Fruit fly (Drosophila melanogaster) whole organism, embryonic: ENCODE measurements around the gene Bmcp.
A peak's percentile ranks its signal among the peaks of the same experiment; 100 is the strongest.

Experiments
- Aef1 ChIP-seq: fragments of 200-800 bp; sonication (Bioruptor generic); IDR thresholded peaks from 3 replicates; pipeline ENCODE4 v1.3.6; 2022; ENCODE audit warnings: missing biosample characterization, missing genetic modification characterization
- Blimp-1 ChIP-seq: fragments of 200-800 bp; sonication (Bioruptor generic); optimal IDR thresholded peaks from 3 replicates; lab custom pipeline; 2018; ENCODE audit warnings: missing biosample characterization, missing genetic modification characterization, mild to moderate bottlenecking, moderate library complexity, missing genetic modification reagents
- CG11456 ChIP-seq: fragments of 200-800 bp; sonication (Bioruptor generic); IDR thresholded peaks from 3 replicates; pipeline ENCODE4 v1.3.6; 2022; ENCODE audit warnings: missing biosample characterization, missing genetic modification characterization
- CG11560 ChIP-seq: fragments of 200-800 bp; sonication (Bioruptor generic); IDR thresholded peaks from 3 replicates; pipeline ENCODE4 v1.3.6; 2022; ENCODE audit warnings: missing biosample characterization, missing genetic modification characterization
- CG12219 ChIP-seq: fragments of 200-800 bp; sonication (Bioruptor generic); optimal IDR thresholded peaks from 3 replicates; lab custom pipeline; 2018; ENCODE audit warnings: missing biosample characterization, mild to moderate bottlenecking, missing genetic modification characterization
- CG12236 ChIP-seq: fragments of 200-800 bp; sonication (Bioruptor generic); optimal IDR thresholded peaks from 2 replicates; lab custom pipeline; 2016; ENCODE audit warnings: missing biosample characterization, missing genetic modification characterization
- CG1233 ChIP-seq: fragments of 200-800 bp; sonication (Bioruptor generic); optimal IDR thresholded peaks from 4 replicates; lab custom pipeline; 2018; ENCODE audit warnings: missing biosample characterization, mild to moderate bottlenecking, missing genetic modification characterization
- CG14667 ChIP-seq: fragments of 200-800 bp; sonication (Bioruptor generic); IDR thresholded peaks from 2 replicates; pipeline ENCODE4 v1.3.6; 2022; ENCODE audit warnings: missing biosample characterization, missing genetic modification characterization
- CG15269 ChIP-seq: fragments of 200-800 bp; sonication (Bioruptor generic); optimal IDR thresholded peaks from 2 replicates; lab custom pipeline; 2018; ENCODE audit warnings: missing biosample characterization, mild to moderate bottlenecking, missing genetic modification characterization, moderate library complexity
- CG1603 ChIP-seq: fragments of 200-800 bp; sonication (Bioruptor generic); optimal IDR thresholded peaks from 2 replicates; lab custom pipeline; 2019; ENCODE audit warnings: missing biosample characterization, mild to moderate bottlenecking, missing genetic modification characterization, moderate library complexity
- CG16863 ChIP-seq: fragments of 200-800 bp; sonication (Bioruptor generic); optimal IDR thresholded peaks from 3 replicates; lab custom pipeline; 2016; ENCODE audit warnings: missing biosample characterization, missing genetic modification characterization
- CG1792 ChIP-seq: fragments of 200-800 bp; sonication (Bioruptor generic); optimal IDR thresholded peaks from 2 replicates; lab custom pipeline; 2016; ENCODE audit warnings: missing biosample characterization, missing genetic modification characterization
- CG2120 ChIP-seq: fragments of 200-800 bp; sonication (Bioruptor generic); optimal IDR thresholded peaks from 3 replicates; lab custom pipeline; 2016; ENCODE audit warnings: missing biosample characterization, missing genetic modification characterization
- CG2712 ChIP-seq: fragments of 200-800 bp; optimal IDR thresholded peaks from 3 replicates; lab custom pipeline; 2019; ENCODE audit warnings: missing biosample characterization, mild to moderate bottlenecking, missing genetic modification characterization, moderate library complexity
- CG3065 ChIP-seq: fragments of 200-800 bp; sonication (Bioruptor generic); optimal IDR thresholded peaks from 2 replicates; lab custom pipeline; 2016; ENCODE audit warnings: missing biosample characterization, missing genetic modification characterization
- CG31441 ChIP-seq: fragments of 200-800 bp; sonication (Bioruptor generic); IDR thresholded peaks from 2 replicates; pipeline ENCODE4 v1.3.6; 2022; ENCODE audit warnings: missing biosample characterization, missing genetic modification characterization
- CG3726 ChIP-seq: fragments of 200-800 bp; sonication (Bioruptor generic); IDR thresholded peaks from 3 replicates; pipeline ENCODE4, ENCODE4 v1.3.6; 2022; ENCODE audit warnings: missing biosample characterization, missing genetic modification characterization
- CG4617 ChIP-seq: fragments of 200-800 bp; sonication (Bioruptor generic); optimal IDR thresholded peaks from 3 replicates; lab custom pipeline; 2016; ENCODE audit warnings: missing biosample characterization, missing genetic modification characterization, borderline replicate concordance
- CG4730 ChIP-seq: fragments of 200-800 bp; sonication (Bioruptor generic); IDR thresholded peaks from 2 replicates; pipeline ENCODE4 v1.3.6; 2022; ENCODE audit warnings: missing biosample characterization, missing genetic modification characterization
- CG5245 ChIP-seq: fragments of 200-800 bp; sonication (Bioruptor generic); optimal IDR thresholded peaks from 3 replicates; lab custom pipeline; 2016; ENCODE audit warnings: missing biosample characterization, missing genetic modification characterization
- CG6272 ChIP-seq: fragments of 200-800 bp; sonication (Bioruptor generic); IDR thresholded peaks from 2 replicates; pipeline ENCODE4 v1.3.6; 2022; ENCODE audit warnings: missing biosample characterization, missing genetic modification characterization
- CG7556 ChIP-seq: fragments of 200-800 bp; sonication (Bioruptor generic); optimal IDR thresholded peaks from 2 replicates; lab custom pipeline; 2017; ENCODE audit warnings: missing biosample characterization, mild to moderate bottlenecking, missing genetic modification characterization
- CG7745 ChIP-seq: fragments of 200-800 bp; sonication (Bioruptor generic); optimal IDR thresholded peaks from 2 replicates; lab custom pipeline; 2018; ENCODE audit warnings: missing biosample characterization, mild to moderate bottlenecking, missing genetic modification characterization, moderate library complexity
- CG8089 ChIP-seq: fragments of 200-800 bp; sonication (Bioruptor generic); optimal IDR thresholded peaks from 3 replicates; lab custom pipeline; 2016; ENCODE audit warnings: missing biosample characterization, missing genetic modification characterization
- CG9817 ChIP-seq: fragments of 200-800 bp; sonication (Bioruptor generic); optimal IDR thresholded peaks from 2 replicates; lab custom pipeline; 2018; ENCODE audit warnings: missing biosample characterization, mild to moderate bottlenecking, missing genetic modification characterization, moderate library complexity
- CTCF ChIP-seq: fragments of 200-800 bp; sonication (Bioruptor generic); optimal IDR thresholded peaks from 2 replicates; lab custom pipeline; 2017; ENCODE audit warnings: missing biosample characterization, mild to moderate bottlenecking, missing genetic modification characterization, moderate library complexity
- Dref ChIP-seq: fragments of 200-800 bp; sonication (Bioruptor generic); IDR thresholded peaks from 2 replicates; pipeline ENCODE4 v1.3.6; 2022; ENCODE audit warnings: missing biosample characterization, missing genetic modification characterization
- Ets97D ChIP-seq: fragments of 200-800 bp; sonication (Bioruptor generic); optimal IDR thresholded peaks from 3 replicates; lab custom pipeline; 2016; ENCODE audit warnings: missing biosample characterization, missing genetic modification characterization
- H2.0 ChIP-seq: fragments of 200-800 bp; sonication (Bioruptor generic); IDR thresholded peaks from 2 replicates; pipeline ENCODE4 v1.3.6; 2022; ENCODE audit warnings: missing biosample characterization, missing genetic modification characterization
- HHEX ChIP-seq: fragments of 200-800 bp; sonication (Bioruptor generic); optimal IDR thresholded peaks from 3 replicates; lab custom pipeline; 2017; ENCODE audit warnings: missing biosample characterization, mild to moderate bottlenecking, missing genetic modification characterization, missing genetic modification reagents
- HmgZ ChIP-seq: fragments of 200-800 bp; sonication (Bioruptor generic); optimal IDR thresholded peaks from 2 replicates; lab custom pipeline; 2018; ENCODE audit warnings: missing biosample characterization, mild to moderate bottlenecking, missing genetic modification characterization
- Hr39 ChIP-seq: fragments of >200 bp; optimal IDR thresholded peaks from 2 replicates; lab custom pipeline; 2017
- Meics ChIP-seq: fragments of 200-800 bp; sonication (Bioruptor generic); optimal IDR thresholded peaks from 2 replicates; lab custom pipeline; 2017; ENCODE audit warnings: missing biosample characterization, mild to moderate bottlenecking, missing genetic modification characterization
- Neu2 ChIP-seq: fragments of 200-800 bp; sonication (Bioruptor generic); optimal IDR thresholded peaks from 3 replicates; lab custom pipeline; 2016; ENCODE audit warnings: missing biosample characterization, missing genetic modification characterization, borderline replicate concordance
- Optix ChIP-seq: fragments of 200-800 bp; sonication (Bioruptor generic); IDR thresholded peaks from 3 replicates; pipeline ENCODE4 v1.3.6; 2022; ENCODE audit warnings: missing biosample characterization, missing genetic modification characterization
- Pdp1 ChIP-seq, 2 experiments: fragments of 200-800 bp; sonication (Bioruptor generic); optimal IDR thresholded peaks; 3 replicates each; lab custom pipeline; 2016; ENCODE audit warnings: missing biosample characterization in 2 of 2, missing genetic modification characterization in 2 of 2, mild to moderate bottlenecking in 1 of 2, moderate library complexity in 1 of 2
- Poxn ChIP-seq: fragments of 200-800 bp; sonication (Bioruptor generic); IDR thresholded peaks from 2 replicates; pipeline ENCODE4 v1.3.6; 2022; ENCODE audit warnings: missing biosample characterization, missing genetic modification characterization
- Stat92E ChIP-seq, 3 experiments: fragments of >200 bp in 2 of 3; fragments of 200-800 bp in 1 of 3; sonication (Bioruptor generic) in 1 of 3; optimal IDR thresholded peaks; 2 replicates each; lab custom pipeline; 2017 to 2019; ENCODE audit warnings: missing biosample characterization in 3 of 3, missing genetic modification characterization in 3 of 3, mild to moderate bottlenecking in 1 of 3, moderate library complexity in 1 of 3
- YL-1 ChIP-seq: fragments of 200-800 bp; sonication (Bioruptor generic); optimal IDR thresholded peaks from 3 replicates; lab custom pipeline; 2017; ENCODE audit warnings: missing biosample characterization, mild to moderate bottlenecking, missing genetic modification characterization
- ara ChIP-seq: fragments of 200-800 bp; sonication (Bioruptor generic); IDR thresholded peaks from 2 replicates; pipeline ENCODE4 v1.3.6; 2022; ENCODE audit warnings: missing biosample characterization, missing genetic modification characterization
- cad ChIP-seq: fragments of >200 bp; optimal IDR thresholded peaks from 2 replicates; lab custom pipeline; 2017; ENCODE audit warnings: missing biosample characterization, missing genetic modification characterization
- chif ChIP-seq, 2 experiments: fragments of 200-800 bp; sonication (Bioruptor generic); optimal IDR thresholded peaks; 3 replicates each; lab custom pipeline; 2016; ENCODE audit warnings: missing biosample characterization in 2 of 2, missing genetic modification characterization in 2 of 2
- fd102C ChIP-seq: fragments of 200-800 bp; sonication (Bioruptor generic); optimal IDR thresholded peaks from 2 replicates; lab custom pipeline; 2018; ENCODE audit warnings: missing biosample characterization, mild to moderate bottlenecking, missing genetic modification characterization, moderate library complexity
- fu2 ChIP-seq: fragments of 200-800 bp; sonication (Bioruptor generic); optimal IDR thresholded peaks from 2 replicates; lab custom pipeline; 2016; ENCODE audit warnings: missing biosample characterization, missing genetic modification characterization
- gro ChIP-seq: fragments of 200-800 bp; sonication (Bioruptor generic); optimal IDR thresholded peaks from 2 replicates; lab custom pipeline; 2016; ENCODE audit warnings: missing biosample characterization, missing genetic modification characterization
- phol ChIP-seq: fragments of 200-800 bp; sonication (Bioruptor generic); optimal IDR thresholded peaks from 3 replicates; lab custom pipeline; 2018; ENCODE audit warnings: missing biosample characterization, mild to moderate bottlenecking, missing genetic modification characterization, moderate library complexity
- pzg ChIP-seq: fragments of 200-800 bp; sonication (Bioruptor generic); optimal IDR thresholded peaks from 3 replicates; lab custom pipeline; 2018; ENCODE audit warnings: missing biosample characterization, mild to moderate bottlenecking, missing genetic modification characterization, moderate library complexity
- sqz ChIP-seq: fragments of 200-800 bp; sonication (Bioruptor generic); optimal IDR thresholded peaks from 3 replicates; lab custom pipeline; 2018; ENCODE audit warnings: missing biosample characterization, mild to moderate bottlenecking, missing genetic modification characterization
- tll ChIP-seq, 2 experiments: fragments of 200-800 bp in 1 of 2; fragments of >200 bp in 1 of 2; sonication (Bioruptor generic) in 1 of 2; optimal IDR thresholded peaks; 2 replicates each; lab custom pipeline; 2017 to 2019; ENCODE audit warnings: missing biosample characterization in 2 of 2, missing genetic modification characterization in 2 of 2, mild to moderate bottlenecking in 1 of 2, moderate library complexity in 1 of 2
- unc-4 ChIP-seq: fragments of 200-800 bp; sonication (Bioruptor generic); IDR thresholded peaks from 2 replicates; pipeline ENCODE4 v1.3.6; 2022; ENCODE audit warnings: missing biosample characterization, missing genetic modification characterization; ENCODE audit not compliant: partially characterized antibody
- wdn ChIP-seq: fragments of 200-800 bp; sonication (Bioruptor generic); IDR thresholded peaks from 2 replicates; pipeline ENCODE4 v1.3.6; 2022; ENCODE audit warnings: missing biosample characterization, missing genetic modification characterization
- yki ChIP-seq: fragments of >200 bp; optimal IDR thresholded peaks from 3 replicates; lab custom pipeline; 2018

Gene Bmcp

DNA sequence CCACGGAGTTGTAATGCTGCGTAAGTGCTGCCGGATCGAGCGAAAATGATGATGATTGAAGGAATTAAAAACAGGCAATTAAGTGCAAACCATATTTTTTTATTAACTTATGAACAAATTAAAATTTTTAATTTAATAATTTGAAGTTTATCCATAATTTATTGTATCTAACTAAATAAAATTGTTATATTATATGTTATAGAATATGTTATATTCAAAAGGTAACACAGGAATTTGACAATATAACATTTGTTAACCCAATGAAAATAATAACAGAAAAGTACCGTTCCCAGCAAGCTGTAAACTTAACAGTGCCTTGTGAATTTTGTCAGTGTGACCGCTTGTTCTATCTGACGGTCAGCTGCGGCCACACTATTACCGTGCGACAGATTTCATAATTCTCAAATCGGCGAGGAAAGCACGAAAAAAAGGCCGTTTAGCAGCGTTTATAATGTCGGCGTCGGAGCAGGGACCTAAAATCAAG is 12.1 kb upstream of the Bmcp start, which contains the start of the genes Ccdc56 and mtTFB1 (continued):
- TF ChIP-seq CG4730 (GFP tag; lab: Robert Waterston, UW) (no peak), CG7556 (GFP tag; lab: Kevin White, UChicago) (no peak), sqz (GFP tag; lab: Kevin White, UChicago) (no peak), CG6272 (no peak), CTCF (GFP tag; lab: Kevin White, UChicago) (peak; percentile 5), CG2712 (tag; lab: Kevin White, UChicago) (peak; percentile 20), Meics (GFP tag; lab: Kevin White, UChicago) (no peak), CG15269 (tag; lab: Kevin White, UChicago) (no peak), CG1792 (no peak), Pdp1 (GFP tag; optimal IDR thresholded peaks at IDR 0.05; lab: Kevin White, UChicago) (peak; percentile 11 to 83), CG9817 (no peak), CG3065 (no peak), cad (GFP tag; lab: Kevin White, UChicago) (no peak), phol (tag; lab: Kevin White, UChicago) (peak; percentile 6), CG14667 (GFP tag; lab: Robert Waterston, UW) (no peak), unc-4 (GFP tag; lab: Robert Waterston, UW) (no peak), HHEX (GFP tag; lab: Kevin White, UChicago) (no peak), CG12219 (GFP tag; lab: Kevin White, UChicago) (no peak), CG12236 (GFP tag; lab: Kevin White, UChicago) (no peak), CG16863 (GFP tag; lab: Kevin White, UChicago) (no peak), CG31441 (GFP tag; lab: Robert Waterston, UW) (no peak), fu2 (GFP tag; lab: Kevin White, UChicago) (no peak), CG11560 (tag; lab: Robert Waterston, UW) (no peak), CG7745 (tag; lab: Kevin White, UChicago) (no peak), CG8089 (GFP tag; lab: Kevin White, UChicago) (no peak), pzg (GFP tag; lab: Kevin White, UChicago) (peak; percentile 80), CG1233 (no peak), gro (GFP tag; lab: Kevin White, UChicago) (no peak), wdn (GFP tag; lab: Robert Waterston, UW) (no peak), fd102C (GFP tag; lab: Kevin White, UChicago) (no peak), yki (lab: Kevin White, UChicago) (no peak), Blimp-1 (GFP tag; lab: Kevin White, UChicago) (no peak), Dref (GFP tag; lab: Robert Waterston, UW) (no peak), Optix (GFP tag; lab: Robert Waterston, UW) (no peak), ara (no peak), Ets97D (GFP tag; lab: Kevin White, UChicago) (peak; percentile 56), Neu2 (GFP tag; lab: Kevin White, UChicago) (no peak), CG5245 (no peak), tll (GFP tag; optimal IDR thresholded peaks at IDR 0.05; lab: Kevin White, UChicago) (no peak), CG2120 (peak; percentile 20), Aef1 (GFP tag; lab: Robert Waterston, UW) (no peak), Poxn (GFP tag; lab: Robert Waterston, UW) (no peak), CG4617 (GFP tag; lab: Kevin White, UChicago) (peak; percentile 4), CG11456 (GFP tag; lab: Robert Waterston, UW) (no peak), YL-1 (GFP tag; lab: Kevin White, UChicago) (no peak), CG3726 (GFP tag; lab: Robert Waterston, UW) (no peak), Hr39 (lab: Kevin White, UChicago) (no peak), CG1603 (tag; lab: Kevin White, UChicago) (peak; percentile 26), chif (GFP tag; optimal IDR thresholded peaks at IDR 0.05; lab: Kevin White, UChicago) (no peak), HmgZ (no peak), H2.0 (GFP tag; lab: Robert Waterston, UW) (no peak), Stat92E (GFP tag; optimal IDR thresholded peaks at IDR 0.05; lab: Kevin White, UChicago) (no peak)
